Fruit fly (Drosophila melanogaster): ENCODE results near the gene TotB.
A peak's percentile ranks its signal among the peaks of the same experiment; 100 is the strongest.

Gene TotB

dm6 chr3R:20841840-20842239 is 31.9 kb upstream of the TotB start, which contains the start of gene CG15695:
Gene CG15695, plus strand, starts transcription at chr3R:20842140.
- no peak for TF ChIP-seq Sp1 (GFP tag; optimal IDR thresholded peaks at IDR 0.05)
- TF ChIP-seq Myc (optimal IDR thresholded peaks at IDR 0.05): no peak
- no peak for TF ChIP-seq ey (GFP tag; optimal IDR thresholded peaks at IDR 0.05)
- TF ChIP-seq lola (GFP tag; optimal IDR thresholded peaks at IDR 0.05): no peak
- TF ChIP-seq dl (GFP tag; optimal IDR thresholded peaks at IDR 0.05; ENCODE audit: insufficient read depth in 1 of 2, partially characterized antibody in 2 of 2): no peak
- TF ChIP-seq Rel (GFP tag; optimal IDR thresholded peaks at IDR 0.05): no peak
- TF ChIP-seq Rel (tag; optimal IDR thresholded peaks at IDR 0.05): no peak
- TF ChIP-seq CrebA (GFP tag; optimal IDR thresholded peaks at IDR 0.05; ENCODE audit: borderline replicate concordance): no peak
- TF ChIP-seq Jra (GFP tag; optimal IDR thresholded peaks at IDR 0.05): no peak
- TF ChIP-seq dmrt93B (GFP tag; optimal IDR thresholded peaks at IDR 0.05): no peak
- TF ChIP-seq br (GFP tag; optimal IDR thresholded peaks at IDR 0.05): no peak
- TF ChIP-seq CG9705 (GFP tag; optimal IDR thresholded peaks at IDR 0.05): no peak
- no peak for TF ChIP-seq Hr78 (GFP tag; optimal IDR thresholded peaks at IDR 0.05)
- no peak for TF ChIP-seq Vsx2 (GFP tag; optimal IDR thresholded peaks at IDR 0.05; ENCODE audit: partially characterized antibody)

dm6 chr3R:20845493-20845892 is 28.2 kb upstream of the TotB start:
- TF ChIP-seq Myc (optimal IDR thresholded peaks at IDR 0.05): no peak

- TF ChIP-seq Hr78 (GFP tag; optimal IDR thresholded peaks at IDR 0.05) (no peak), dmrt93B (GFP tag; optimal IDR thresholded peaks at IDR 0.05) (no peak), Hr83 (GFP tag; optimal IDR thresholded peaks at IDR 0.05; ENCODE audit: poor library complexity, severe bottlenecking) (no peak), CrebA (GFP tag; optimal IDR thresholded peaks at IDR 0.05; ENCODE audit: borderline replicate concordance) (no peak), OdsH (GFP tag; optimal IDR thresholded peaks at IDR 0.05) (no peak), Myc (optimal IDR thresholded peaks at IDR 0.05) (no peak), tai (GFP tag; optimal IDR thresholded peaks at IDR 0.05) (no peak), CG32264 (GFP tag; optimal IDR thresholded peaks at IDR 0.05) (no peak), br (GFP tag; optimal IDR thresholded peaks at IDR 0.05) (no peak), fru (GFP tag; optimal IDR thresholded peaks at IDR 0.05) (no peak), GATAd (GFP tag; optimal IDR thresholded peaks at IDR 0.05) (no peak), N (GFP tag; optimal IDR thresholded peaks at IDR 0.05) (no peak), usp (GFP tag; optimal IDR thresholded peaks at IDR 0.05) (no peak), pan (optimal IDR thresholded peaks at IDR 0.05) (no peak), Rel (GFP tag; optimal IDR thresholded peaks at IDR 0.05) (no peak), Rel (tag; optimal IDR thresholded peaks at IDR 0.05) (no peak)
These were observed 27.4 kb upstream of the TotB start for dm6 chr3R:20846316-20846715.

- TF ChIP-seq usp (GFP tag; optimal IDR thresholded peaks at IDR 0.05) (no peak), jim (GFP tag; optimal IDR thresholded peaks at IDR 0.05) (no peak), CG9705 (GFP tag; optimal IDR thresholded peaks at IDR 0.05) (no peak), fru (GFP tag; optimal IDR thresholded peaks at IDR 0.05) (no peak)
These were observed 27.0 kb upstream of the TotB start, which contains the start of gene CG15696 for dm6 chr3R:20846768-20847167. Gene CG15696, plus strand, starts transcription at chr3R:20847068.

- TF ChIP-seq N (GFP tag; optimal IDR thresholded peaks at IDR 0.05) (no peak), fru (GFP tag; optimal IDR thresholded peaks at IDR 0.05) (peak; percentile 26), dmrt93B (GFP tag; optimal IDR thresholded peaks at IDR 0.05) (peak; percentile 2), Jra (GFP tag; optimal IDR thresholded peaks at IDR 0.05) (peak; percentile 12), Rel (GFP tag; optimal IDR thresholded peaks at IDR 0.05) (no peak), Rel (tag; optimal IDR thresholded peaks at IDR 0.05) (peak; percentile 12), HLH106 (tag; optimal IDR thresholded peaks at IDR 0.05) (peak; percentile 40), Hnf4 (GFP tag; optimal IDR thresholded peaks at IDR 0.05) (peak; percentile 65), CG9705 (GFP tag; optimal IDR thresholded peaks at IDR 0.05) (peak; percentile 24), OdsH (GFP tag; optimal IDR thresholded peaks at IDR 0.05) (no peak), psq (GFP tag; optimal IDR thresholded peaks at IDR 0.05) (peak; percentile 5), Dif (GFP tag; optimal IDR thresholded peaks at IDR 0.05; ENCODE audit: partially characterized antibody) (no peak), h (GFP tag; optimal IDR thresholded peaks at IDR 0.05) (peak; percentile 49), brk (GFP tag; optimal IDR thresholded peaks at IDR 0.05) (peak; percentile 56), Myc (optimal IDR thresholded peaks at IDR 0.05) (peak; percentile 54), Hr83 (GFP tag; optimal IDR thresholded peaks at IDR 0.05; ENCODE audit: poor library complexity, severe bottlenecking) (peak; percentile 79), ey (GFP tag; optimal IDR thresholded peaks at IDR 0.05) (peak; percentile 6), CrebA (GFP tag; optimal IDR thresholded peaks at IDR 0.05; ENCODE audit: borderline replicate concordance) (peak; percentile 13), Sp1 (GFP tag; optimal IDR thresholded peaks at IDR 0.05) (no peak), Mio (GFP tag; optimal IDR thresholded peaks at IDR 0.05) (no peak)
These were observed 23.2 kb upstream of the TotB start, which contains the start of gene RpS30 for dm6 chr3R:20850395-20851039. Gene RpS30, plus strand, starts transcription at chr3R:20850516.
